Worm (Caenorhabditis elegans): ENCODE data around the gene irld-62.
"Not testable (repeated sequence)": the region's sequence is repeated elsewhere in the genome, so short reads cannot be mapped to it uniquely, and the experiment has no call there.

irld-62 gene

DNA sequence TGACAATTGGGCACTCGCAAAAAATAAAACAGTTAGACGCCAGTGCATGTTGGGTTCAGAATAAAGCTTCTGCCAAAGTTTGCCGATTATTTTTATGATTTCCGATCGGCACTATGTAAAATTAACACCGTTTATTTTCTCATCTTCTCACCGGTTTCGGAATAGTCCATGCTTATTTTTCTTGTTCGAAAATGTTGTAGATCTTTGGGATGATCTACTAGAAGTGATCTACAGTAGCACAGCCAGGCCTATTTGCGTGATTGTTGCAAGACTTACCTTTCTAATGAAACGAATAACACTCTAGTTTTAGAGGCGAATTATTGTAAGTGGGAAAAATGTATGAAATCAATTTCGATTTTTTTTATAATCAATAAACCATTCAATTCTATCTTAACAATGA, 39.7 kb downstream of the irld-62 start, which contains the start of gene clec-231:
TSS of gene clec-231 (minus strand) at position 101 of the 400 bp plus-strand sequence.
- TF ChIP-seq ceh-13 (GFP tag; optimal IDR thresholded peaks at IDR 0.05) (no peak), flt-1 (GFP tag; IDR thresholded peaks at IDR 0.05) (no peak), pes-1 (GFP tag; IDR thresholded peaks at IDR 0.05) (no peak), sea-1 (GFP tag; conservative IDR thresholded peaks at IDR 0.05) (no peak), ceh-36 (tag; optimal IDR thresholded peaks at IDR 0.05) (no peak), aly-1 (tag; optimal IDR thresholded peaks at IDR 0.05) (no peak), tbx-37 (GFP tag; conservative IDR thresholded peaks at IDR 0.05) (no peak), tbx-11 (GFP tag; IDR thresholded peaks at IDR 0.05) (no peak), hmg-4 (GFP tag; optimal IDR thresholded peaks at IDR 0.05) (no peak), F13C5.2 (tag; optimal IDR thresholded peaks at IDR 0.05) (no peak), scrt-1 (GFP tag; IDR thresholded peaks at IDR 0.05) (no peak)

DNA sequence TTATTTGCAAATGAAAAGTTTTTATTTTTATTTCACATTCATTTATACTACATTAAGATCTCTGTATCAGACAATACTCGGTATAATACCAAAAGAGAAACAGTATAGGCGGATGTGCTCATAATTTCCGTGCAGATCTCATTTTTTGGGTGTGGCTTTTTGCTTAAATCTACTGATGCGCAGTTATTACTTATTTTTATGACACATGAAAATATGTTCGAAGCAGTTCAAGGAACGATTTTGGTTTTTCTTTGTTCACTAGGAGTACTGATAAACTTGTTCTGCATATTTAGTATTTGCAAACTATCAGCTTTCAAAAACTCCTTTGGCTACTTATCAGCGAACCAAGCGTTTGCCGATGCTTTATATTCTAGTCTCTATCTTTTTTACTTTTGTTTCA, 41.5 kb downstream of the irld-62 start, which contains the start of gene srx-58:
TSS of gene srx-58 (plus strand) at position 301 of the 400 bp plus-strand sequence.
- TF ChIP-seq hmg-4 (GFP tag; optimal IDR thresholded peaks at IDR 0.05) (no peak), tra-4 (tag; optimal IDR thresholded peaks at IDR 0.05) (no peak), ceh-36 (tag; optimal IDR thresholded peaks at IDR 0.05) (no peak), hmbx-1 (tag; optimal IDR thresholded peaks at IDR 0.05) (no peak)

DNA sequence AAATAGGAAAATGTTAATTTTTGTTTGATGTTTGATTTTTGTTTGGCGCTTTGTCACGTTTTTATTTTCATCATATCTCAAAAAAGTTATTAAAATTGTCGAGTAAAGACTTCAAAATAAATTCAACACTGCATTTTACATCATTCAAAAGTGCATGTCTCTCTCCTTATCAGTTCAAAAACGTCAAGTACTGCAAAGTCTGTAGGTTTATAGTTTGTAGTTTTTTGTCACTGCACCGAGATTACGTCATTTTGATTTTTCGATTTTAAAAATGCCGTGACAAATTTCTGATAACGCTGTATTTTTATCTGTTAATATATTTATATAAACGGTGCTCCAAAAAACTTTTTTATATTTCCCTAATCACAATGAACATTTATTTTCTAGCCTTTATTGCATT, 43.8 kb downstream of the irld-62 start, which contains the start of gene C29F3.7:
TSS of gene C29F3.7 (plus strand) at position 254 of the 400 bp plus-strand sequence.
- no peak for TF ChIP-seq F13C5.2 (tag; optimal IDR thresholded peaks at IDR 0.05)
- TF ChIP-seq scrt-1 (GFP tag; IDR thresholded peaks at IDR 0.05): no peak
- no peak for TF ChIP-seq tra-4 (tag; optimal IDR thresholded peaks at IDR 0.05)
- no peak for TF ChIP-seq ets-7 (tag; optimal IDR thresholded peaks at IDR 0.05)

DNA sequence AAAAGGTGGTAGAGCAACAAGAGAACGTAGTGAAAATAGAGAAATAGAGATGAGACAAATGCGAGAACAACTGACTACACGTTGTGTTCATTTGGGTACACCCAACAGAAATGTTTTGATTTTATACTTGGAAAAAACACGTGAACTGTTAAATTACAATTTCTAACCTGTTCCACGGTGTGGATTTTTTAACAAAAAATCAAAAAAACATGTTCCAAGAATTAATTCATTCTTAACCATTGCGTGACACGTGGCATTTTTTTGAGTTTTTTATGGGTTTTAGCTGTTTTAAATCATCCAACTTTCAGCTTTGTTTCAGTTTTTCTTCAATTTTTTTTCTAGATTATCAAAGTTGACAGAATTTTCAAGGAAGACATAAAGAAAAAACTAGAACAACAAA, 50.5 kb downstream of the irld-62 start, which contains the start of gene ech-1.1:
TSS of gene ech-1.1 (minus strand) at position 101 of the 400 bp plus-strand sequence.
- not testable (repeated sequence) for TF ChIP-seq ceh-36 (tag; optimal IDR thresholded peaks at IDR 0.05); pes-1 (GFP tag; IDR thresholded peaks at IDR 0.05); tra-4 (tag; optimal IDR thresholded peaks at IDR 0.05)
